Fruit fly (Drosophila melanogaster) whole organism, embryonic: ENCODE measurements around the gene CG17778.
A peak's percentile ranks its signal among the peaks of the same experiment; 100 is the strongest.

Experiments
- Bdp1 ChIP-seq: fragments of 200-800 bp; sonication (Bioruptor generic); optimal IDR thresholded peaks from 3 replicates; lab custom pipeline; 2016; ENCODE audit warnings: missing biosample characterization, missing genetic modification characterization
- Blimp-1 ChIP-seq: fragments of 200-800 bp; sonication (Bioruptor generic); optimal IDR thresholded peaks from 3 replicates; lab custom pipeline; 2018; ENCODE audit warnings: missing biosample characterization, missing genetic modification characterization, mild to moderate bottlenecking, moderate library complexity, missing genetic modification reagents
- CG11085 ChIP-seq: fragments of 200-800 bp; sonication (Bioruptor generic); IDR thresholded peaks from 2 replicates; pipeline ENCODE4 v1.3.6; 2022; ENCODE audit warnings: missing biosample characterization, missing genetic modification characterization
- CG11695 ChIP-seq: fragments of 200-800 bp; sonication (Bioruptor generic); IDR thresholded peaks from 3 replicates; pipeline ENCODE4 v1.3.6; 2022; ENCODE audit warnings: missing biosample characterization, missing genetic modification characterization
- CG12659 ChIP-seq: fragments of 200-800 bp; sonication (Bioruptor generic); optimal IDR thresholded peaks from 3 replicates; lab custom pipeline; 2017; ENCODE audit warnings: mild to moderate bottlenecking, missing biosample characterization, missing genetic modification reagents, missing genetic modification characterization
- CG14014 ChIP-seq: fragments of 200-800 bp; sonication (Bioruptor generic); IDR thresholded peaks from 2 replicates; pipeline ENCODE4 v1.3.6; 2022; ENCODE audit warnings: missing biosample characterization, missing genetic modification characterization
- CG14441 ChIP-seq: fragments of 200-800 bp; sonication (Bioruptor generic); IDR thresholded peaks from 2 replicates; pipeline ENCODE4 v1.3.6; 2022; ENCODE audit warnings: missing biosample characterization, missing genetic modification characterization
- CG1529 ChIP-seq: fragments of 200-800 bp; sonication (Bioruptor generic); optimal IDR thresholded peaks from 3 replicates; lab custom pipeline; 2018; ENCODE audit warnings: missing biosample characterization, missing genetic modification characterization
- CG18476 ChIP-seq: fragments of 200-800 bp; sonication (Bioruptor generic); optimal IDR thresholded peaks from 2 replicates; lab custom pipeline; 2016; ENCODE audit warnings: missing biosample characterization, mild to moderate bottlenecking, missing genetic modification characterization
- CG2889 ChIP-seq: fragments of 200-800 bp; sonication (Bioruptor generic); IDR thresholded peaks from 3 replicates; pipeline ENCODE4 v1.3.6; 2022; ENCODE audit warnings: missing biosample characterization, missing genetic modification characterization
- CG34376 ChIP-seq: fragments of 200-800 bp; sonication (Bioruptor generic); optimal IDR thresholded peaks from 2 replicates; lab custom pipeline; 2018; ENCODE audit warnings: missing biosample characterization, mild to moderate bottlenecking, missing genetic modification characterization
- CG42726 ChIP-seq: fragments of 200-800 bp; sonication (Bioruptor generic); IDR thresholded peaks from 2 replicates; pipeline ENCODE4 v1.3.6; 2022; ENCODE audit warnings: missing biosample characterization, missing genetic modification characterization; ENCODE audit not compliant: partially characterized antibody
- CG5953 ChIP-seq: fragments of 200-800 bp; sonication (Bioruptor generic); IDR thresholded peaks from 2 replicates; pipeline ENCODE4 v1.3.6; 2022; ENCODE audit warnings: missing biosample characterization, missing genetic modification characterization
- CG7271 ChIP-seq: fragments of 200-800 bp; sonication (Bioruptor generic); optimal IDR thresholded peaks from 2 replicates; lab custom pipeline; 2018; ENCODE audit warnings: missing biosample characterization, mild to moderate bottlenecking, missing genetic modification characterization, moderate library complexity
- CG8924 ChIP-seq: fragments of 200-800 bp; optimal IDR thresholded peaks from 3 replicates; lab custom pipeline; 2019; ENCODE audit warnings: missing biosample characterization, mild to moderate bottlenecking, missing genetic modification characterization, moderate library complexity
- CG8944 ChIP-seq: fragments of 200-800 bp; sonication (Bioruptor generic); optimal IDR thresholded peaks from 3 replicates; lab custom pipeline; 2016; ENCODE audit warnings: missing biosample characterization, missing genetic modification characterization
- CG9876 ChIP-seq: fragments of 200-800 bp; sonication (Bioruptor generic); optimal IDR thresholded peaks from 2 replicates; lab custom pipeline; 2016; ENCODE audit warnings: missing biosample characterization, missing genetic modification characterization
- CTCF ChIP-seq: fragments of 200-800 bp; sonication (Bioruptor generic); optimal IDR thresholded peaks from 2 replicates; lab custom pipeline; 2017; ENCODE audit warnings: missing biosample characterization, mild to moderate bottlenecking, missing genetic modification characterization, moderate library complexity
- Camta ChIP-seq: fragments of 200-800 bp; sonication (Bioruptor generic); optimal IDR thresholded peaks from 2 replicates; lab custom pipeline; 2016; ENCODE audit warnings: missing biosample characterization, missing genetic modification characterization
- D ChIP-seq, 2 experiments: fragments of 200-800 bp in 1 of 2; fragments of >200 bp in 1 of 2; sonication (Bioruptor generic) in 1 of 2; optimal IDR thresholded peaks; 2 replicates in 1 of 2; 3 replicates in 1 of 2; lab custom pipeline; 2017; ENCODE audit warnings: mild to moderate bottlenecking in 1 of 2, missing biosample characterization in 1 of 2, missing genetic modification characterization in 1 of 2, missing genetic modification reagents in 1 of 2
- Doc3 ChIP-seq: fragments of 200-800 bp; sonication (Bioruptor generic); IDR thresholded peaks from 3 replicates; pipeline ENCODE4 v1.3.6; 2022; ENCODE audit warnings: missing biosample characterization, missing genetic modification characterization; ENCODE audit not compliant: partially characterized antibody
- Dp ChIP-seq: fragments of 200-800 bp; sonication (Bioruptor generic); optimal IDR thresholded peaks from 2 replicates; lab custom pipeline; 2018; ENCODE audit warnings: missing biosample characterization, mild to moderate bottlenecking, missing genetic modification characterization, moderate library complexity
- ERR ChIP-seq: fragments of 200-800 bp; sonication (Bioruptor generic); optimal IDR thresholded peaks from 2 replicates; lab custom pipeline; 2016; ENCODE audit warnings: missing biosample characterization, missing genetic modification characterization
- HLH4C ChIP-seq: fragments of 200-800 bp; sonication (Bioruptor generic); IDR thresholded peaks from 3 replicates; pipeline ENCODE4 v1.3.6; 2022; ENCODE audit warnings: missing biosample characterization, missing genetic modification characterization; ENCODE audit not compliant: partially characterized antibody
- Hmr ChIP-seq: fragments of 200-800 bp; sonication (Bioruptor generic); optimal IDR thresholded peaks from 3 replicates; lab custom pipeline; 2017; ENCODE audit warnings: mild to moderate bottlenecking, missing biosample characterization, missing genetic modification reagents, missing genetic modification characterization
- Mad ChIP-seq: fragments of 200-800 bp; sonication (Bioruptor generic); optimal IDR thresholded peaks from 2 replicates; lab custom pipeline; 2016; ENCODE audit warnings: missing biosample characterization, missing genetic modification characterization
- Mes4 ChIP-seq: fragments of 200-800 bp; sonication (Bioruptor generic); optimal IDR thresholded peaks from 2 replicates; lab custom pipeline; 2016; ENCODE audit warnings: missing biosample characterization, missing genetic modification characterization
- bigmax ChIP-seq: fragments of 200-800 bp; sonication (Bioruptor generic); optimal IDR thresholded peaks from 2 replicates; lab custom pipeline; 2018; ENCODE audit warnings: missing biosample characterization, mild to moderate bottlenecking, missing genetic modification characterization
- caup ChIP-seq: fragments of 200-800 bp; sonication (Bioruptor generic); optimal IDR thresholded peaks from 3 replicates; lab custom pipeline; 2017; ENCODE audit warnings: missing biosample characterization, mild to moderate bottlenecking, missing genetic modification characterization, moderate library complexity; ENCODE audit not compliant: severe bottlenecking
- croc ChIP-seq: fragments of 200-800 bp; sonication (Bioruptor generic); conservative IDR thresholded peaks from 3 replicates; pipeline ENCODE4 v1.3.6; 2022; ENCODE audit warnings: missing biosample characterization, missing genetic modification characterization
- cwo ChIP-seq: fragments of 200-800 bp; sonication (Bioruptor generic); optimal IDR thresholded peaks from 3 replicates; lab custom pipeline; 2017; ENCODE audit warnings: missing biosample characterization, missing genetic modification characterization, mild to moderate bottlenecking, moderate library complexity, missing genetic modification reagents
- dysf ChIP-seq: fragments of 200-800 bp; sonication (Bioruptor generic); IDR thresholded peaks from 3 replicates; pipeline ENCODE4 v1.3.6; 2022; ENCODE audit warnings: missing biosample characterization, missing genetic modification characterization
- fd102C ChIP-seq: fragments of 200-800 bp; sonication (Bioruptor generic); optimal IDR thresholded peaks from 2 replicates; lab custom pipeline; 2018; ENCODE audit warnings: missing biosample characterization, mild to moderate bottlenecking, missing genetic modification characterization, moderate library complexity
- fu2 ChIP-seq: fragments of 200-800 bp; sonication (Bioruptor generic); optimal IDR thresholded peaks from 2 replicates; lab custom pipeline; 2016; ENCODE audit warnings: missing biosample characterization, missing genetic modification characterization
- hth ChIP-seq: fragments of >200 bp; optimal IDR thresholded peaks from 2 replicates; lab custom pipeline; 2017; ENCODE audit warnings: inconsistent platforms
- insv ChIP-seq, 2 experiments: fragments of 200-800 bp; sonication (Bioruptor generic); optimal IDR thresholded peaks; 3 replicates each; lab custom pipeline; 2016 to 2018; ENCODE audit warnings: missing biosample characterization in 2 of 2, missing genetic modification characterization in 2 of 2
- kni ChIP-seq: fragments of 200-800 bp; sonication (Bioruptor generic); optimal IDR thresholded peaks from 3 replicates; lab custom pipeline; 2017; ENCODE audit warnings: mild to moderate bottlenecking, missing biosample characterization, missing genetic modification reagents, missing genetic modification characterization
- p53 ChIP-seq: fragments of 200-800 bp; sonication (Bioruptor generic); optimal IDR thresholded peaks from 2 replicates; lab custom pipeline; 2016; ENCODE audit warnings: missing biosample characterization, missing genetic modification characterization
- sr ChIP-seq: fragments of 200-800 bp; sonication (Bioruptor generic); IDR thresholded peaks from 3 replicates; pipeline ENCODE4 v1.3.6; 2022; ENCODE audit warnings: missing biosample characterization, missing genetic modification characterization
- tin ChIP-seq: fragments of 200-800 bp; sonication (Bioruptor generic); optimal IDR thresholded peaks from 3 replicates; lab custom pipeline; 2016; ENCODE audit warnings: missing biosample characterization, missing genetic modification characterization
- yki ChIP-seq: fragments of >200 bp; optimal IDR thresholded peaks from 3 replicates; lab custom pipeline; 2018

Gene CG17778

dm6 chrX:499589-500041 is 5.2 kb downstream of the CG17778 start (continued):
- no peak for TF ChIP-seq HLH4C
- peak; percentile 84 for TF ChIP-seq dysf (GFP tag; lab: Robert Waterston, UW)
- TF ChIP-seq CG1529 (GFP tag; lab: Kevin White, UChicago): peak; percentile 64
- peak; percentile 28 for TF ChIP-seq Bdp1
- TF ChIP-seq bigmax (GFP tag; lab: Kevin White, UChicago): peak; percentile 25
- TF ChIP-seq CG8924 (tag; lab: Kevin White, UChicago): peak; percentile 86
- 0 out of 3 replicates have a peak, but pooled peaks have one; percentile 54 for TF ChIP-seq CG2889 (GFP tag; lab: Robert Waterston, UW)
- TF ChIP-seq sr (GFP tag; lab: Robert Waterston, UW): no peak
- peak; percentile 82 for TF ChIP-seq kni (GFP tag; lab: Kevin White, UChicago)
- TF ChIP-seq CG42726 (GFP tag; lab: Robert Waterston, UW): no peak
- TF ChIP-seq CG14441 (GFP tag; lab: Robert Waterston, UW): peak; percentile 68
- no peak for TF ChIP-seq yki (lab: Kevin White, UChicago)
- TF ChIP-seq caup (GFP tag; lab: Kevin White, UChicago): peak; percentile 88
- no peak for TF ChIP-seq Dp (GFP tag; lab: Kevin White, UChicago)
- peak; percentile 54 for TF ChIP-seq p53 (GFP tag; lab: Kevin White, UChicago)
- TF ChIP-seq Doc3 (GFP tag; lab: Robert Waterston, UW): no peak
- peak; percentile 90 for TF ChIP-seq CG34376 (GFP tag; lab: Kevin White, UChicago)
- TF ChIP-seq D (optimal IDR thresholded peaks at IDR 0.05; lab: Kevin White, UChicago): no peak
- peak; percentile 71 for TF ChIP-seq D (GFP tag; optimal IDR thresholded peaks at IDR 0.05; lab: Kevin White, UChicago)
- peak; percentile 57 for TF ChIP-seq CG8944 (GFP tag; lab: Kevin White, UChicago)
- TF ChIP-seq fu2 (GFP tag; lab: Kevin White, UChicago): peak; percentile 76
- TF ChIP-seq CG11085: no peak
- peak; percentile 49; the same call in 2 of the 3 replicates for TF ChIP-seq croc (GFP tag; lab: Robert Waterston, UW)
- TF ChIP-seq CG11695 (GFP tag; lab: Robert Waterston, UW): peak; percentile 82; the same call in 2 of the 3 replicates
- TF ChIP-seq insv (GFP tag; optimal IDR thresholded peaks at IDR 0.05; lab: Kevin White, UChicago): peak in 1 of 2 experiments; percentile 23
- TF ChIP-seq Hmr (GFP tag; lab: Kevin White, UChicago): peak; percentile 94
- peak; percentile 89 for TF ChIP-seq CG12659 (GFP tag; lab: Kevin White, UChicago)
- TF ChIP-seq CG5953 (GFP tag; lab: Robert Waterston, UW): no peak
- TF ChIP-seq CG18476 (GFP tag; lab: Kevin White, UChicago): peak; percentile 78
- TF ChIP-seq Mad: peak; percentile 66
- peak; percentile 70 for TF ChIP-seq Blimp-1 (GFP tag; lab: Kevin White, UChicago)
- peak; percentile 70 for TF ChIP-seq Mes4 (GFP tag; lab: Kevin White, UChicago)
- no peak for TF ChIP-seq hth (lab: Kevin White, UChicago)
- TF ChIP-seq tin: peak; percentile 49
- peak; percentile 88 for TF ChIP-seq cwo (GFP tag; lab: Kevin White, UChicago)
- TF ChIP-seq CG9876 (GFP tag; lab: Kevin White, UChicago): peak; percentile 60
- TF ChIP-seq Camta (GFP tag; lab: Kevin White, UChicago): peak; percentile 68
- no peak for TF ChIP-seq fd102C (GFP tag; lab: Kevin White, UChicago)
- TF ChIP-seq CG14014: peak; percentile 82
- no peak for TF ChIP-seq CG7271 (tag; lab: Kevin White, UChicago)
- peak; percentile 68 for TF ChIP-seq ERR (GFP tag; lab: Kevin White, UChicago)
- peak; percentile 32 for TF ChIP-seq CTCF (GFP tag; lab: Kevin White, UChicago)
